ENCODE assay signal across 1 fruit fly cellular context in genomic region chrX:3720176-3720981, dm6.
TF ChIP-seq lines count a peak whose summit lies in the region.

No protein-coding gene starts in this region.

TF ChIP-seq in whole organism, embryonic, 481 proteins besides CTCF, POLR2A, EP300 and RAD21 (continued from another document):
- no peak for TF ChIP-seq dmrt11E (tag; optimal IDR thresholded peaks at IDR 0.05; lab: Kevin White, UChicago)
- peak in 1 of 2 experiments; percentile 20 for TF ChIP-seq Trl (optimal IDR thresholded peaks at IDR 0.05; lab: Kevin White, UChicago)
- no peak for TF ChIP-seq Trl (GFP tag; optimal IDR thresholded peaks at IDR 0.05; lab: Kevin White, UChicago)
- TF ChIP-seq pros (GFP tag; optimal IDR thresholded peaks at IDR 0.05; lab: Kevin White, UChicago) = no peak
- no peak for TF ChIP-seq sd (tag; optimal IDR thresholded peaks at IDR 0.05; lab: Kevin White, UChicago)
- TF ChIP-seq dimm (GFP tag; IDR thresholded peaks at IDR 0.05; lab: Robert Waterston, UW) = no peak
- TF ChIP-seq Nf-YB (GFP tag; optimal IDR thresholded peaks at IDR 0.05; lab: Kevin White, UChicago) = no peak
- TF ChIP-seq Xbp1 (GFP tag; optimal IDR thresholded peaks at IDR 0.05; lab: Kevin White, UChicago) = no peak
- no peak for TF ChIP-seq CG2129 (GFP tag; IDR thresholded peaks at IDR 0.05; lab: Robert Waterston, UW; ENCODE audit: partially characterized antibody)
- peak; percentile 79 for TF ChIP-seq Elba2 (GFP tag; optimal IDR thresholded peaks at IDR 0.05; lab: Kevin White, UChicago)
- 0 out of 4 replicates have a peak, but pooled peaks have one; percentile 58 for TF ChIP-seq chinmo (GFP tag; IDR thresholded peaks at IDR 0.05; lab: Robert Waterston, UW; ENCODE audit: partially characterized antibody)
- no peak for TF ChIP-seq gcm (GFP tag; optimal IDR thresholded peaks at IDR 0.05; lab: Kevin White, UChicago)
- no peak for TF ChIP-seq CG3838 (GFP tag; optimal IDR thresholded peaks at IDR 0.05; lab: Kevin White, UChicago)
- TF ChIP-seq CG13894 (tag; optimal IDR thresholded peaks at IDR 0.05; lab: Kevin White, UChicago) = peak; percentile 37
- TF ChIP-seq CG2678 (tag; optimal IDR thresholded peaks at IDR 0.05; lab: Kevin White, UChicago) = no peak
- TF ChIP-seq vfl (GFP tag; optimal IDR thresholded peaks at IDR 0.05; lab: Kevin White, UChicago) = no peak
- TF ChIP-seq PHDP (tag; optimal IDR thresholded peaks at IDR 0.05; lab: Kevin White, UChicago) = no peak
- TF ChIP-seq ci (GFP tag; IDR thresholded peaks at IDR 0.05; lab: Robert Waterston, UW) = peak; percentile 52; the same call in 1 of the 3 replicates
- TF ChIP-seq Adf1 (GFP tag; IDR thresholded peaks at IDR 0.05; lab: Robert Waterston, UW) = peak; percentile 26; the same call in 1 of the 2 replicates
- TF ChIP-seq CG11723 (GFP tag; optimal IDR thresholded peaks at IDR 0.05; lab: Kevin White, UChicago) = no peak
- no peak for TF ChIP-seq NfI (GFP tag; optimal IDR thresholded peaks at IDR 0.05; lab: Kevin White, UChicago)
- TF ChIP-seq CG10321 (GFP tag; IDR thresholded peaks at IDR 0.05; lab: Robert Waterston, UW) = peak; percentile 31; the same call in 1 of the 2 replicates
- TF ChIP-seq bsh (GFP tag; optimal IDR thresholded peaks at IDR 0.05; lab: Kevin White, UChicago) = peak in 1 of 2 experiments; percentile 59
- TF ChIP-seq CG11560 (tag; IDR thresholded peaks at IDR 0.05; lab: Robert Waterston, UW) = no peak
- TF ChIP-seq NK7.1 (GFP tag; optimal IDR thresholded peaks at IDR 0.05; lab: Kevin White, UChicago) = no peak
- no peak for TF ChIP-seq Xrp1 (GFP tag; IDR thresholded peaks at IDR 0.05; lab: Robert Waterston, UW)
- TF ChIP-seq tio (GFP tag; optimal IDR thresholded peaks at IDR 0.05; lab: Kevin White, UChicago) = no peak
- no peak for TF ChIP-seq pnt (GFP tag; optimal IDR thresholded peaks at IDR 0.05; lab: Kevin White, UChicago)
- no peak for TF ChIP-seq CG6254 (GFP tag; optimal IDR thresholded peaks at IDR 0.05; lab: Kevin White, UChicago)
- no peak for TF ChIP-seq ATbp (GFP tag; optimal IDR thresholded peaks at IDR 0.05; lab: Kevin White, UChicago)
- TF ChIP-seq CG3163 (GFP tag; optimal IDR thresholded peaks at IDR 0.05; lab: Kevin White, UChicago) = no peak
- no peak for TF ChIP-seq CG12659 (GFP tag; optimal IDR thresholded peaks at IDR 0.05; lab: Kevin White, UChicago)
- no peak for TF ChIP-seq sim (GFP tag; IDR thresholded peaks at IDR 0.05; lab: Robert Waterston, UW)
- no peak for TF ChIP-seq bab2 (GFP tag; optimal IDR thresholded peaks at IDR 0.05; lab: Kevin White, UChicago)
- TF ChIP-seq slbo (GFP tag; IDR thresholded peaks at IDR 0.05; lab: Robert Waterston, UW) = peak; percentile 33; the same call in 1 of the 2 replicates
- TF ChIP-seq Hr3 (GFP tag; optimal IDR thresholded peaks at IDR 0.05; lab: Kevin White, UChicago) = no peak
- TF ChIP-seq CG11456 (GFP tag; IDR thresholded peaks at IDR 0.05; lab: Robert Waterston, UW) = 0 out of 3 replicates have a peak, but pooled peaks have one; percentile 32
- TF ChIP-seq CG17912 (GFP tag; optimal IDR thresholded peaks at IDR 0.05; lab: Kevin White, UChicago) = no peak
- 0 out of 2 replicates have a peak, but pooled peaks have one; percentile 6 for TF ChIP-seq esg (GFP tag; conservative IDR thresholded peaks at IDR 0.05; lab: Robert Waterston, UW)
- TF ChIP-seq Dfd (GFP tag; optimal IDR thresholded peaks at IDR 0.05; lab: Kevin White, UChicago) = no peak
- TF ChIP-seq ro (GFP tag; IDR thresholded peaks at IDR 0.05; lab: Robert Waterston, UW) = no peak
- TF ChIP-seq tgo (GFP tag; IDR thresholded peaks at IDR 0.05; lab: Robert Waterston, UW) = no peak
- no peak for TF ChIP-seq Nf-YA (GFP tag; IDR thresholded peaks at IDR 0.05; lab: Robert Waterston, UW)
- TF ChIP-seq CG16815 (GFP tag; optimal IDR thresholded peaks at IDR 0.05; lab: Kevin White, UChicago) = no peak
- no peak for TF ChIP-seq CG12299 (tag; optimal IDR thresholded peaks at IDR 0.05; lab: Kevin White, UChicago)
- peak; percentile 13 for TF ChIP-seq zf30C (GFP tag; optimal IDR thresholded peaks at IDR 0.05; lab: Kevin White, UChicago)
- no peak for TF ChIP-seq gce (GFP tag; IDR thresholded peaks at IDR 0.05; lab: Robert Waterston, UW)
- TF ChIP-seq Ets97D (GFP tag; optimal IDR thresholded peaks at IDR 0.05; lab: Kevin White, UChicago) = no peak
- TF ChIP-seq sqz (GFP tag; optimal IDR thresholded peaks at IDR 0.05; lab: Kevin White, UChicago) = peak; percentile 83
- peak; percentile 34 for TF ChIP-seq CG2120 (GFP tag; optimal IDR thresholded peaks at IDR 0.05; lab: Kevin White, UChicago)
- TF ChIP-seq ara (GFP tag; IDR thresholded peaks at IDR 0.05; lab: Robert Waterston, UW) = no peak
- no peak for TF ChIP-seq dati (GFP tag; IDR thresholded peaks at IDR 0.05; lab: Robert Waterston, UW)
- TF ChIP-seq CG13296 (GFP tag; optimal IDR thresholded peaks at IDR 0.05; lab: Kevin White, UChicago) = peak; percentile 20
- TF ChIP-seq Sry-β (GFP tag; optimal IDR thresholded peaks at IDR 0.05; lab: Kevin White, UChicago) = no peak
- TF ChIP-seq Kr (GFP tag; optimal IDR thresholded peaks at IDR 0.05; lab: Kevin White, UChicago) = no peak
- TF ChIP-seq HLH4C (GFP tag; IDR thresholded peaks at IDR 0.05; lab: Robert Waterston, UW; ENCODE audit: partially characterized antibody) = no peak
- TF ChIP-seq CG7987 (GFP tag; optimal IDR thresholded peaks at IDR 0.05; lab: Kevin White, UChicago) = no peak
- no peak for TF ChIP-seq zfh1 (GFP tag; IDR thresholded peaks at IDR 0.05; lab: Robert Waterston, UW)
- 0 out of 2 replicates have a peak, but pooled peaks have one; percentile 27 for TF ChIP-seq H2.0 (GFP tag; IDR thresholded peaks at IDR 0.05; lab: Robert Waterston, UW)
- TF ChIP-seq CG12391 (tag; optimal IDR thresholded peaks at IDR 0.05; lab: Kevin White, UChicago) = no peak
- no peak for TF ChIP-seq CG2875 (GFP tag; optimal IDR thresholded peaks at IDR 0.05; lab: Kevin White, UChicago)
- TF ChIP-seq CG14441 (GFP tag; IDR thresholded peaks at IDR 0.05; lab: Robert Waterston, UW) = no peak
- no peak for TF ChIP-seq CG4707 (GFP tag; optimal IDR thresholded peaks at IDR 0.05; lab: Kevin White, UChicago)
- no peak for TF ChIP-seq CG32767 (GFP tag; IDR thresholded peaks at IDR 0.05; lab: Robert Waterston, UW)
- no peak for TF ChIP-seq Oli (tag; optimal IDR thresholded peaks at IDR 0.05; lab: Kevin White, UChicago)
- TF ChIP-seq Hr78 (GFP tag; optimal IDR thresholded peaks at IDR 0.05; lab: Kevin White, UChicago) = no peak
- no peak for TF ChIP-seq Doc2 (GFP tag; IDR thresholded peaks at IDR 0.05; lab: Robert Waterston, UW)
- TF ChIP-seq CG17802 (tag; optimal IDR thresholded peaks at IDR 0.05; lab: Kevin White, UChicago) = no peak
- no peak for TF ChIP-seq CG10147 (GFP tag; optimal IDR thresholded peaks at IDR 0.05; lab: Kevin White, UChicago)
- no peak for TF ChIP-seq ato (GFP tag; IDR thresholded peaks at IDR 0.05; lab: Robert Waterston, UW; ENCODE audit: partially characterized antibody)
- TF ChIP-seq CG3065 (GFP tag; optimal IDR thresholded peaks at IDR 0.05; lab: Kevin White, UChicago) = no peak
- TF ChIP-seq CG11696 (GFP tag; IDR thresholded peaks at IDR 0.05; lab: Robert Waterston, UW) = peak; percentile 21; the same call in 1 of the 2 replicates
- no peak for TF ChIP-seq z (GFP tag; IDR thresholded peaks at IDR 0.05; lab: Robert Waterston, UW)
- no peak for TF ChIP-seq danr (GFP tag; IDR thresholded peaks at IDR 0.05; lab: Robert Waterston, UW)
- no peak for TF ChIP-seq Atf-2 (GFP tag; optimal IDR thresholded peaks at IDR 0.05; lab: Kevin White, UChicago)
- no peak for TF ChIP-seq Lpt (GFP tag; optimal IDR thresholded peaks at IDR 0.05; lab: Kevin White, UChicago)
- TF ChIP-seq nom (GFP tag; optimal IDR thresholded peaks at IDR 0.05; lab: Kevin White, UChicago) = peak; percentile 91
- TF ChIP-seq slou (GFP tag; optimal IDR thresholded peaks at IDR 0.05; lab: Kevin White, UChicago) = no peak
